Worm (Caenorhabditis elegans) whole organism, L4 larva: Measurements from ENCODE around the gene ndx-3.

Experiments used
- T26A8.4 ChIP-seq: fragments of 200-800 bp; sonication (Bioruptor generic); IDR thresholded peaks from 2 replicates; pipeline ENCODE4 v1.3.6; 2022; ENCODE audit warnings: missing genetic modification characterization, missing compliant biosample characterization
- ceh-82 ChIP-seq: sonication (generic microtip); optimal IDR thresholded peaks from 2 replicates; lab custom pipeline; 2017; ENCODE audit warnings: missing biosample characterization, missing genetic modification characterization
- daf-12 ChIP-seq: fragments of 150-350 bp; optimal IDR thresholded peaks from 2 replicates; lab custom pipeline; 2014; ENCODE audit warnings: missing biosample characterization, missing genetic modification reagents, missing genetic modification characterization
- egl-27 ChIP-seq: sonication (generic microtip); optimal IDR thresholded peaks from 3 replicates; lab custom pipeline; 2017; ENCODE audit warnings: missing biosample characterization, missing genetic modification reagents, missing genetic modification characterization
- lsy-2 ChIP-seq, 2 experiments: fragments of 150-350 bp in 1 of 2; sonication (generic microtip) in 1 of 2; optimal IDR thresholded peaks; 2 replicates each; lab custom pipeline; 2014 to 2017; ENCODE audit warnings: missing biosample characterization in 2 of 2, missing genetic modification characterization in 2 of 2
- mep-1 ChIP-seq: fragments of 150-350 bp; sonication (generic microtip); optimal IDR thresholded peaks from 3 replicates; lab custom pipeline; 2014; ENCODE audit warnings: missing biosample characterization, missing genetic modification characterization
- nhr-11 ChIP-seq: fragments of 150-350 bp; optimal IDR thresholded peaks from 2 replicates; lab custom pipeline; 2014; ENCODE audit warnings: missing biosample characterization, missing genetic modification characterization
- nhr-76 ChIP-seq: fragments of 150-350 bp; optimal IDR thresholded peaks from 2 replicates; lab custom pipeline; 2014; ENCODE audit warnings: missing biosample characterization, missing genetic modification characterization
- nhr-77 ChIP-seq: fragments of 150-350 bp; optimal IDR thresholded peaks from 2 replicates; lab custom pipeline; 2014; ENCODE audit warnings: missing biosample characterization, missing genetic modification characterization
- skn-1 ChIP-seq: fragments of 150-350 bp; optimal IDR thresholded peaks from 2 replicates; lab custom pipeline; 2014; ENCODE audit warnings: missing biosample characterization, missing genetic modification characterization
- zag-1 ChIP-seq: fragments of 150-350 bp; optimal IDR thresholded peaks from 2 replicates; lab custom pipeline; 2014; ENCODE audit warnings: missing biosample characterization, missing genetic modification characterization
- zip-11 ChIP-seq: fragments of 200-800 bp; sonication (Bioruptor generic); IDR thresholded peaks from 2 replicates; pipeline ENCODE4 v1.3.6; 2022; ENCODE audit warnings: missing genetic modification characterization, missing compliant biosample characterization

ce11 chrII:4943849-4944248, 9.5 kb upstream of the ndx-3 start, which contains the start of gene mdt-4:
- TF ChIP-seq skn-1 (tag; lab: Kevin White, UChicago) (no peak), egl-27 (no peak), nhr-77 (tag; lab: Kevin White, UChicago) (no peak), T26A8.4 (GFP tag; lab: Robert Waterston, UW) (no peak), nhr-11 (tag; lab: Kevin White, UChicago) (no peak), lsy-2 (tag; optimal IDR thresholded peaks at IDR 0.05; lab: Kevin White, UChicago) (no peak), nhr-76 (no peak), zip-11 (GFP tag; lab: Robert Waterston, UW) (no peak), ceh-82 (no peak), zag-1 (tag; lab: Kevin White, UChicago) (no peak), mep-1 (tag; lab: Kevin White, UChicago) (no peak), daf-12 (no peak)
